Worm (Caenorhabditis elegans): ENCODE measurements around the gene srw-85.

DNA sequence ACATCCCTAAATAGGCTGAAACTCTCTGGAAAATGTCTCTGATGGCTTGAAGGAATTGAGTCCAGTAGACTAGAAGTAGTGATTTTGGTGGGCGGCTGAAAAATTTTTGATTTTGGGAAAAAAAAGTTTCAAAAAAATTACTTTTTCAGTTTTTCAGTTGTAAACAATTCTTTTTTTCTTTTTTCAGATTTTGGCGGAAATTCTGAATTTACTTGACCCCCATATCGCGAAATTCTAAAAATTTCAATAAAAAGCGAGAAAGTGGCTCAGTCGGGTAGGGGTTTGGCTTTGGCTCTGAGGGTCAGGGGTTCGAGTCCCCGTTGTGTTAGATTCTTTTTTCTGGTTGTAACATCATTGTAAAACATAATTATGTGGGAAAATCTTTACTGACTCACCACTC, at the start of gene srw-85:
- TF ChIP-seq flt-1 (GFP tag; IDR thresholded peaks at IDR 0.05) (no peak), tra-4 (tag; optimal IDR thresholded peaks at IDR 0.05) (no peak)
